Worm (Caenorhabditis elegans) whole organism, mixed stage, embryonic: Measurements from ENCODE around the gene F37H8.6.

Experiments used
- M03D4.4 ChIP-seq: sonication (generic microtip); optimal IDR thresholded peaks from 2 replicates; lab custom pipeline; 2017; ENCODE audit warnings: mild to moderate bottlenecking, missing genetic modification characterization, missing compliant biosample characterization
- bed-3 ChIP-seq: fragments of 200-800 bp; sonication (Bioruptor generic); optimal IDR thresholded peaks from 3 replicates; lab custom pipeline; 2018; ENCODE audit warnings: mild to moderate bottlenecking, missing genetic modification characterization, moderate library complexity, missing compliant biosample characterization
- blmp-1 ChIP-seq: fragments of 150-350 bp; optimal IDR thresholded peaks from 2 replicates; lab custom pipeline; 2014; ENCODE audit warnings: missing biosample characterization, missing genetic modification characterization
- ceh-39 ChIP-seq: fragments of 150-350 bp; optimal IDR thresholded peaks from 2 replicates; lab custom pipeline; 2014; ENCODE audit warnings: missing biosample characterization, missing genetic modification characterization
- ceh-43 ChIP-seq: fragments of 200-800 bp; sonication (Bioruptor generic); optimal IDR thresholded peaks from 2 replicates; lab custom pipeline; 2018; ENCODE audit warnings: mild to moderate bottlenecking, missing genetic modification characterization, moderate library complexity, missing compliant biosample characterization
- ceh-83 ChIP-seq: fragments of 200-800 bp; sonication (Bioruptor generic); optimal IDR thresholded peaks from 2 replicates; lab custom pipeline; 2018; ENCODE audit warnings: mild to moderate bottlenecking, missing genetic modification characterization, missing compliant biosample characterization
- ces-1 ChIP-seq: fragments of 150-350 bp; optimal IDR thresholded peaks from 2 replicates; lab custom pipeline; 2014; ENCODE audit warnings: missing biosample characterization, missing genetic modification reagents, missing genetic modification characterization
- cnd-1 ChIP-seq: fragments of 200-800 bp; sonication (Bioruptor generic); optimal IDR thresholded peaks from 2 replicates; lab custom pipeline; 2018; ENCODE audit warnings: mild to moderate bottlenecking, missing genetic modification characterization, missing compliant biosample characterization
- drap-1 ChIP-seq: fragments of 200-800 bp; sonication (Bioruptor generic); optimal IDR thresholded peaks from 3 replicates; lab custom pipeline; 2018; ENCODE audit warnings: mild to moderate bottlenecking, missing genetic modification characterization, missing compliant biosample characterization
- elt-1 ChIP-seq: sonication (generic microtip); optimal IDR thresholded peaks from 2 replicates; lab custom pipeline; 2017; ENCODE audit warnings: missing genetic modification characterization, mild to moderate bottlenecking, missing compliant biosample characterization, antibody characterized with exemption, moderate library complexity, borderline replicate concordance; ENCODE audit not compliant: insufficient read depth
- elt-3 ChIP-seq: fragments of 150-350 bp; optimal IDR thresholded peaks from 2 replicates; lab custom pipeline; 2014; ENCODE audit warnings: missing biosample characterization, missing genetic modification characterization
- flh-1 ChIP-seq: fragments of 200-800 bp; sonication (Bioruptor generic); optimal IDR thresholded peaks from 2 replicates; lab custom pipeline; 2018; ENCODE audit warnings: mild to moderate bottlenecking, missing genetic modification characterization, moderate library complexity, missing compliant biosample characterization
- ham-2 ChIP-seq: fragments of 200-800 bp; sonication (Bioruptor generic); optimal IDR thresholded peaks from 2 replicates; lab custom pipeline; 2018; ENCODE audit warnings: mild to moderate bottlenecking, missing genetic modification characterization, missing compliant biosample characterization
- hlh-1 ChIP-seq: fragments of 150-350 bp; optimal IDR thresholded peaks from 2 replicates; lab custom pipeline; 2014; ENCODE audit warnings: missing biosample characterization, missing genetic modification reagents, missing genetic modification characterization
- lin-13 ChIP-seq: fragments of 150-350 bp; optimal IDR thresholded peaks from 2 replicates; lab custom pipeline; 2014; ENCODE audit warnings: missing biosample characterization, missing genetic modification characterization
- lin-32 ChIP-seq: fragments of 200-800 bp; sonication (Bioruptor generic); optimal IDR thresholded peaks from 2 replicates; lab custom pipeline; 2018; ENCODE audit warnings: mild to moderate bottlenecking, missing genetic modification characterization, missing compliant biosample characterization
- lsy-2 ChIP-seq: fragments of 150-350 bp; optimal IDR thresholded peaks from 2 replicates; lab custom pipeline; 2014; ENCODE audit warnings: missing biosample characterization, missing genetic modification characterization
- mab-5 ChIP-seq: fragments of 150-350 bp; optimal IDR thresholded peaks from 2 replicates; lab custom pipeline; 2014; ENCODE audit warnings: missing biosample characterization, missing genetic modification characterization
- mep-1 ChIP-seq: fragments of 150-350 bp; optimal IDR thresholded peaks from 2 replicates; lab custom pipeline; 2017; ENCODE audit warnings: missing biosample characterization, missing genetic modification reagents, missing genetic modification characterization, inconsistent platforms
- mls-2 ChIP-seq: sonication (generic microtip); optimal IDR thresholded peaks from 2 replicates; lab custom pipeline; 2016; ENCODE audit warnings: mild to moderate bottlenecking, missing genetic modification characterization, moderate library complexity, missing compliant biosample characterization
- nhr-12 ChIP-seq: fragments of 150-350 bp; optimal IDR thresholded peaks from 2 replicates; lab custom pipeline; 2014; ENCODE audit warnings: missing biosample characterization, missing genetic modification characterization
- nhr-2 ChIP-seq: fragments of 150-350 bp; optimal IDR thresholded peaks from 2 replicates; lab custom pipeline; 2014; ENCODE audit warnings: missing biosample characterization, missing genetic modification characterization
- nhr-237 ChIP-seq: fragments of 150-350 bp; optimal IDR thresholded peaks from 2 replicates; lab custom pipeline; 2014; ENCODE audit warnings: missing biosample characterization, missing genetic modification characterization
- nhr-28 ChIP-seq: fragments of 150-350 bp; optimal IDR thresholded peaks from 2 replicates; lab custom pipeline; 2014; ENCODE audit warnings: missing biosample characterization, missing genetic modification characterization
- pha-4 ChIP-seq: fragments of 150-350 bp; optimal IDR thresholded peaks from 2 replicates; lab custom pipeline; 2018; ENCODE audit warnings: missing biosample characterization, missing genetic modification reagents, missing genetic modification characterization
- sem-2 ChIP-seq: fragments of 200-800 bp; sonication (Bioruptor generic); optimal IDR thresholded peaks from 2 replicates; lab custom pipeline; 2018; ENCODE audit warnings: mild to moderate bottlenecking, missing genetic modification characterization, missing compliant biosample characterization
- snpc-4 ChIP-seq: fragments of 150-350 bp; optimal IDR thresholded peaks from 2 replicates; lab custom pipeline; 2014; ENCODE audit warnings: missing biosample characterization, missing genetic modification characterization
- sptf-1 ChIP-seq: sonication (generic microtip); optimal IDR thresholded peaks from 2 replicates; lab custom pipeline; 2017; ENCODE audit warnings: mild to moderate bottlenecking, missing genetic modification characterization, moderate library complexity, missing compliant biosample characterization
- tbx-8 ChIP-seq: fragments of 200-800 bp; sonication (Bioruptor generic); optimal IDR thresholded peaks from 2 replicates; lab custom pipeline; 2018; ENCODE audit warnings: mild to moderate bottlenecking, missing genetic modification characterization, moderate library complexity, missing compliant biosample characterization
- unc-120 ChIP-seq: sonication (generic microtip); optimal IDR thresholded peaks from 2 replicates; lab custom pipeline; 2017; ENCODE audit warnings: missing genetic modification characterization, missing compliant biosample characterization; ENCODE audit not compliant: poor library complexity, severe bottlenecking
- unc-39 ChIP-seq: fragments of 150-350 bp; optimal IDR thresholded peaks from 2 replicates; lab custom pipeline; 2014; ENCODE audit warnings: missing biosample characterization, missing genetic modification characterization
- unc-62 ChIP-seq: fragments of 150-350 bp; optimal IDR thresholded peaks from 2 replicates; lab custom pipeline; 2014; ENCODE audit warnings: missing biosample characterization, missing genetic modification reagents, missing genetic modification characterization
- zip-8 ChIP-seq: fragments of 150-350 bp; optimal IDR thresholded peaks from 2 replicates; lab custom pipeline; 2014; ENCODE audit warnings: missing biosample characterization, missing genetic modification characterization
- ztf-11 ChIP-seq: fragments of 150-350 bp; optimal IDR thresholded peaks from 2 replicates; lab custom pipeline; 2014; ENCODE audit warnings: missing biosample characterization, missing genetic modification characterization

The F37H8.6 gene

ce11 chrII:11188026-11188425 lies 10.8 kb upstream of the F37H8.6 start, which contains the start of gene F37H8.5:
Gene F37H8.5, plus strand, starts transcription at chrII:11188206.
- TF ChIP-seq hlh-1 (peak; percentile 68), unc-120 (tag; lab: Kevin White, UChicago) (no peak), elt-1 (tag; lab: Kevin White, UChicago) (no peak), unc-62 (peak; percentile 13)

- TF ChIP-seq ceh-39 (no peak), pha-4 (tag; lab: Kevin White, UChicago) (no peak), cnd-1 (no peak), bed-3 (GFP tag; lab: Kevin White, UChicago) (no peak), mls-2 (tag; lab: Kevin White, UChicago) (no peak), nhr-2 (no peak), nhr-28 (no peak), mab-5 (tag; lab: Kevin White, UChicago) (no peak), lin-13 (tag; lab: Kevin White, UChicago) (no peak)
Measured at ce11 chrII:11185728-11186127, 8.5 kb upstream of the F37H8.6 start, which contains the start of gene sfxn-1.2. Gene sfxn-1.2, plus strand, starts transcription at chrII:11186028.

- TF ChIP-seq blmp-1 (tag; lab: Kevin White, UChicago) (no peak), unc-120 (tag; lab: Kevin White, UChicago) (peak; percentile 11), pha-4 (tag; lab: Kevin White, UChicago) (no peak), tbx-8 (no peak), nhr-28 (no peak), mls-2 (tag; lab: Kevin White, UChicago) (peak; percentile 21), nhr-12 (no peak), mab-5 (tag; lab: Kevin White, UChicago) (no peak), M03D4.4 (tag; lab: Kevin White, UChicago) (no peak), zip-8 (no peak), drap-1 (GFP tag; lab: Kevin White, UChicago) (peak; percentile 21), ces-1 (GFP tag; lab: Kevin White, UChicago) (peak; percentile 15), hlh-1 (peak; percentile 48), nhr-237 (no peak), lin-13 (tag; lab: Kevin White, UChicago) (no peak), nhr-2 (no peak), lin-32 (GFP tag; lab: Kevin White, UChicago) (peak; percentile 34), snpc-4 (tag; lab: Kevin White, UChicago) (no peak), ham-2 (GFP tag; lab: Kevin White, UChicago) (peak; percentile 48), unc-39 (tag; lab: Kevin White, UChicago) (no peak), ztf-11 (tag; lab: Kevin White, UChicago) (no peak), cnd-1 (peak; percentile 19), sem-2 (GFP tag; lab: Kevin White, UChicago) (no peak), ceh-39 (no peak), lsy-2 (tag; lab: Kevin White, UChicago) (no peak), ceh-83 (GFP tag; lab: Kevin White, UChicago) (no peak), elt-1 (tag; lab: Kevin White, UChicago) (no peak), sptf-1 (tag; lab: Kevin White, UChicago) (no peak), flh-1 (GFP tag; lab: Kevin White, UChicago) (no peak), elt-3 (tag; lab: Kevin White, UChicago) (no peak), unc-62 (no peak), ceh-43 (no peak), mep-1 (tag; lab: Kevin White, UChicago) (peak; percentile 0)
- TF ChIP-seq, all 35 proteins: peak for 9
Measured at ce11 chrII:11184757-11185341, 7.6 kb upstream of the F37H8.6 start, which contains the start of gene lir-3. Gene lir-3, minus strand, starts transcription at chrII:11184807.

- no peak for TF ChIP-seq bed-3 (GFP tag; lab: Kevin White, UChicago)
- no peak for TF ChIP-seq lin-32 (GFP tag; lab: Kevin White, UChicago)
- TF ChIP-seq unc-62, result no peak
- no peak for TF ChIP-seq hlh-1
- no peak for TF ChIP-seq nhr-12
- TF ChIP-seq cnd-1, result no peak
- no peak for TF ChIP-seq drap-1 (GFP tag; lab: Kevin White, UChicago)
- TF ChIP-seq snpc-4 (tag; lab: Kevin White, UChicago), result no peak
- no peak for TF ChIP-seq M03D4.4 (tag; lab: Kevin White, UChicago)
- TF ChIP-seq ceh-43, result no peak
- no peak for TF ChIP-seq mep-1 (tag; lab: Kevin White, UChicago)
- no peak for TF ChIP-seq ces-1 (GFP tag; lab: Kevin White, UChicago)
Measured at ce11 chrII:11181250-11181704, 4.0 kb upstream of the F37H8.6 start, which contains the start of gene bigr-1. Gene bigr-1, plus strand, starts transcription at chrII:11181654.
